Fruit fly (Drosophila melanogaster) whole organism, embryonic: ENCODE results near the gene Nepl12.

Experiments
- Adf1 ChIP-seq: fragments of 200-800 bp; sonication (Bioruptor generic); IDR thresholded peaks from 2 replicates; pipeline ENCODE4 v1.3.6; 2022; ENCODE audit warnings: missing biosample characterization, missing genetic modification characterization
- Asciz ChIP-seq: fragments of 200-800 bp; sonication (Bioruptor generic); optimal IDR thresholded peaks from 2 replicates; lab custom pipeline; 2017; ENCODE audit warnings: missing biosample characterization, mild to moderate bottlenecking, missing genetic modification characterization, missing genetic modification reagents
- Atf3 ChIP-seq: fragments of 200-800 bp; sonication (Bioruptor generic); optimal IDR thresholded peaks from 3 replicates; lab custom pipeline; 2016; ENCODE audit warnings: missing biosample characterization, missing genetic modification characterization
- Bdp1 ChIP-seq: fragments of 200-800 bp; sonication (Bioruptor generic); optimal IDR thresholded peaks from 3 replicates; lab custom pipeline; 2016; ENCODE audit warnings: missing biosample characterization, missing genetic modification characterization
- CG10462 ChIP-seq: fragments of 200-800 bp; sonication (Bioruptor generic); optimal IDR thresholded peaks from 2 replicates; lab custom pipeline; 2016; ENCODE audit warnings: missing biosample characterization, missing genetic modification characterization
- CG10654 ChIP-seq: fragments of 200-800 bp; sonication (Bioruptor generic); optimal IDR thresholded peaks from 2 replicates; lab custom pipeline; 2016; ENCODE audit warnings: missing biosample characterization, missing genetic modification characterization
- CG11398 ChIP-seq: fragments of 200-800 bp; sonication (Bioruptor generic); optimal IDR thresholded peaks from 2 replicates; lab custom pipeline; 2016; ENCODE audit warnings: missing biosample characterization, missing genetic modification characterization
- CG12769 ChIP-seq: fragments of 200-800 bp; sonication (Bioruptor generic); optimal IDR thresholded peaks from 2 replicates; lab custom pipeline; 2019; ENCODE audit warnings: missing biosample characterization, mild to moderate bottlenecking, missing genetic modification characterization, moderate library complexity
- CG14860 ChIP-seq: fragments of 200-800 bp; sonication (Bioruptor generic); IDR thresholded peaks from 3 replicates; pipeline ENCODE4 v1.3.6; 2022; ENCODE audit warnings: missing biosample characterization, missing genetic modification characterization; ENCODE audit not compliant: partially characterized antibody
- CG16815 ChIP-seq: fragments of 200-800 bp; sonication (Bioruptor generic); optimal IDR thresholded peaks from 3 replicates; lab custom pipeline; 2017; ENCODE audit warnings: missing biosample characterization, mild to moderate bottlenecking, missing genetic modification characterization
- CG1792 ChIP-seq: fragments of 200-800 bp; sonication (Bioruptor generic); optimal IDR thresholded peaks from 2 replicates; lab custom pipeline; 2016; ENCODE audit warnings: missing biosample characterization, missing genetic modification characterization
- CG2129 ChIP-seq: fragments of 200-800 bp; sonication (Bioruptor generic); IDR thresholded peaks from 2 replicates; pipeline ENCODE4 v1.3.6; 2022; ENCODE audit warnings: missing biosample characterization, missing genetic modification characterization; ENCODE audit not compliant: partially characterized antibody
- CG34376 ChIP-seq: fragments of 200-800 bp; sonication (Bioruptor generic); optimal IDR thresholded peaks from 2 replicates; lab custom pipeline; 2018; ENCODE audit warnings: missing biosample characterization, mild to moderate bottlenecking, missing genetic modification characterization
- CG3847 ChIP-seq: fragments of 200-800 bp; sonication (Bioruptor generic); IDR thresholded peaks from 2 replicates; pipeline ENCODE4 v1.3.6; 2022; ENCODE audit warnings: missing biosample characterization, missing genetic modification characterization
- CG4328 ChIP-seq: fragments of 200-800 bp; sonication (Bioruptor generic); optimal IDR thresholded peaks from 3 replicates; lab custom pipeline; 2017; ENCODE audit warnings: missing biosample characterization, missing genetic modification reagents, missing genetic modification characterization
- CG4404 ChIP-seq: fragments of 200-800 bp; sonication (Bioruptor generic); IDR thresholded peaks from 2 replicates; pipeline ENCODE4 v1.3.6; 2022; ENCODE audit warnings: missing biosample characterization, missing genetic modification characterization
- CG6854 ChIP-seq: fragments of 200-800 bp; sonication (Bioruptor generic); optimal IDR thresholded peaks from 3 replicates; lab custom pipeline; 2017; ENCODE audit warnings: missing biosample characterization, mild to moderate bottlenecking, missing genetic modification characterization
- CG7786 ChIP-seq: fragments of 200-800 bp; sonication (Bioruptor generic); optimal IDR thresholded peaks from 2 replicates; lab custom pipeline; 2016; ENCODE audit warnings: missing biosample characterization, missing genetic modification characterization
- CG8359 ChIP-seq: fragments of 200-800 bp; sonication (Bioruptor generic); optimal IDR thresholded peaks from 2 replicates; lab custom pipeline; 2017; ENCODE audit warnings: missing biosample characterization, mild to moderate bottlenecking, missing genetic modification characterization, borderline replicate concordance
- CG9876 ChIP-seq: fragments of 200-800 bp; sonication (Bioruptor generic); optimal IDR thresholded peaks from 2 replicates; lab custom pipeline; 2016; ENCODE audit warnings: missing biosample characterization, missing genetic modification characterization
- Elba2 ChIP-seq: fragments of 200-800 bp; sonication (Bioruptor generic); optimal IDR thresholded peaks from 3 replicates; lab custom pipeline; 2016; ENCODE audit warnings: missing biosample characterization, missing genetic modification characterization
- HLH54F ChIP-seq: fragments of 200-800 bp; sonication (Bioruptor generic); optimal IDR thresholded peaks from 3 replicates; lab custom pipeline; 2016; ENCODE audit warnings: missing biosample characterization, missing genetic modification characterization
- Hr3 ChIP-seq: fragments of 200-800 bp; sonication (Bioruptor generic); optimal IDR thresholded peaks from 3 replicates; lab custom pipeline; 2016; ENCODE audit warnings: missing biosample characterization, missing genetic modification characterization
- Hr51 ChIP-seq, 2 experiments: fragments of 200-800 bp; sonication (Bioruptor generic); optimal IDR thresholded peaks; 2 replicates in 1 of 2; 3 replicates in 1 of 2; lab custom pipeline; 2016 to 2018; ENCODE audit warnings: missing biosample characterization in 2 of 2, missing genetic modification characterization in 2 of 2, mild to moderate bottlenecking in 1 of 2, moderate library complexity in 1 of 2
- Lhr ChIP-seq: fragments of 200-800 bp; sonication (Bioruptor generic); optimal IDR thresholded peaks from 3 replicates; lab custom pipeline; 2017; ENCODE audit warnings: mild to moderate bottlenecking, missing biosample characterization, missing genetic modification reagents, missing genetic modification characterization
- Lpt ChIP-seq: fragments of >200 bp; optimal IDR thresholded peaks from 2 replicates; lab custom pipeline; 2018; ENCODE audit warnings: missing biosample characterization, missing genetic modification characterization
- NC2β ChIP-seq: fragments of 200-800 bp; sonication (Bioruptor generic); optimal IDR thresholded peaks from 2 replicates; lab custom pipeline; 2016; ENCODE audit warnings: missing biosample characterization, missing genetic modification characterization
- NK7.1 ChIP-seq: fragments of 200-800 bp; sonication (Bioruptor generic); optimal IDR thresholded peaks from 3 replicates; lab custom pipeline; 2016; ENCODE audit warnings: missing biosample characterization, missing genetic modification characterization
- PHDP ChIP-seq: fragments of 200-800 bp; sonication (Bioruptor generic); optimal IDR thresholded peaks from 3 replicates; lab custom pipeline; 2018; ENCODE audit warnings: missing biosample characterization, mild to moderate bottlenecking, missing genetic modification characterization, moderate library complexity
- Ravus ChIP-seq: fragments of 200-800 bp; sonication (Bioruptor generic); IDR thresholded peaks from 2 replicates; pipeline ENCODE4 v1.3.6; 2022; ENCODE audit warnings: missing biosample characterization, missing genetic modification characterization
- Sin3A ChIP-seq: fragments of >200 bp; optimal IDR thresholded peaks from 2 replicates; lab custom pipeline; 2018
- YL-1 ChIP-seq: fragments of 200-800 bp; sonication (Bioruptor generic); optimal IDR thresholded peaks from 3 replicates; lab custom pipeline; 2017; ENCODE audit warnings: missing biosample characterization, mild to moderate bottlenecking, missing genetic modification characterization
- bsh ChIP-seq, 2 experiments: fragments of 200-800 bp; sonication (Bioruptor generic); optimal IDR thresholded peaks; 2 replicates each; lab custom pipeline; 2017 to 2018; ENCODE audit warnings: mild to moderate bottlenecking in 2 of 2, missing biosample characterization in 2 of 2, missing genetic modification characterization in 2 of 2, moderate library complexity in 1 of 2
- btn ChIP-seq: fragments of 200-800 bp; sonication (Bioruptor generic); optimal IDR thresholded peaks from 2 replicates; lab custom pipeline; 2016; ENCODE audit warnings: missing biosample characterization, missing genetic modification characterization
- chinmo ChIP-seq: fragments of 200-800 bp; sonication (Bioruptor generic); IDR thresholded peaks from 4 replicates; pipeline ENCODE4 v1.3.6; 2022; ENCODE audit warnings: missing biosample characterization, missing genetic modification characterization; ENCODE audit not compliant: partially characterized antibody
- chn ChIP-seq: fragments of 200-800 bp; sonication (Bioruptor generic); optimal IDR thresholded peaks from 2 replicates; lab custom pipeline; 2016; ENCODE audit warnings: missing biosample characterization, missing genetic modification characterization
- ems ChIP-seq: fragments of 200-800 bp; sonication (Bioruptor generic); optimal IDR thresholded peaks from 3 replicates; lab custom pipeline; 2016; ENCODE audit warnings: missing biosample characterization, missing genetic modification characterization
- ftz-f1 ChIP-seq: fragments of 200-800 bp; sonication (Bioruptor generic); optimal IDR thresholded peaks from 2 replicates; lab custom pipeline; 2016; ENCODE audit warnings: missing biosample characterization, missing genetic modification characterization
- gcm2 ChIP-seq: fragments of 200-800 bp; sonication (Bioruptor generic); optimal IDR thresholded peaks from 2 replicates; lab custom pipeline; 2016; ENCODE audit warnings: missing biosample characterization, missing genetic modification characterization
- gfzf ChIP-seq: fragments of 200-800 bp; sonication (Bioruptor generic); optimal IDR thresholded peaks from 2 replicates; lab custom pipeline; 2016; ENCODE audit warnings: missing biosample characterization, mild to moderate bottlenecking, missing genetic modification characterization, moderate library complexity
- gt ChIP-seq: fragments of 200-800 bp; sonication (Bioruptor generic); IDR thresholded peaks from 2 replicates; pipeline ENCODE4 v1.3.6; 2022; ENCODE audit warnings: missing biosample characterization, missing genetic modification characterization
- nerfin-1 ChIP-seq: fragments of 200-800 bp; sonication (Bioruptor generic); optimal IDR thresholded peaks from 3 replicates; lab custom pipeline; 2019; ENCODE audit warnings: missing biosample characterization, mild to moderate bottlenecking, missing genetic modification characterization, moderate library complexity
- p53 ChIP-seq: fragments of 200-800 bp; sonication (Bioruptor generic); optimal IDR thresholded peaks from 2 replicates; lab custom pipeline; 2016; ENCODE audit warnings: missing biosample characterization, missing genetic modification characterization
- pfk ChIP-seq: fragments of 200-800 bp; sonication (Bioruptor generic); optimal IDR thresholded peaks from 2 replicates; lab custom pipeline; 2018; ENCODE audit warnings: missing biosample characterization, mild to moderate bottlenecking, missing genetic modification characterization, moderate library complexity
- phol ChIP-seq: fragments of 200-800 bp; sonication (Bioruptor generic); optimal IDR thresholded peaks from 3 replicates; lab custom pipeline; 2018; ENCODE audit warnings: missing biosample characterization, mild to moderate bottlenecking, missing genetic modification characterization, moderate library complexity
- pnt ChIP-seq: fragments of 200-800 bp; sonication (Bioruptor generic); optimal IDR thresholded peaks from 3 replicates; lab custom pipeline; 2016; ENCODE audit warnings: missing biosample characterization, missing genetic modification characterization
- schlank ChIP-seq: fragments of 200-800 bp; sonication (Bioruptor generic); optimal IDR thresholded peaks from 2 replicates; lab custom pipeline; 2018; ENCODE audit warnings: missing biosample characterization, mild to moderate bottlenecking, missing genetic modification characterization
- sna ChIP-seq: fragments of 200-800 bp; sonication (Bioruptor generic); IDR thresholded peaks from 2 replicates; pipeline ENCODE4 v1.3.6; 2022; ENCODE audit warnings: missing biosample characterization, missing genetic modification characterization; ENCODE audit not compliant: partially characterized antibody
- tin ChIP-seq: fragments of 200-800 bp; sonication (Bioruptor generic); optimal IDR thresholded peaks from 3 replicates; lab custom pipeline; 2016; ENCODE audit warnings: missing biosample characterization, missing genetic modification characterization
- trh ChIP-seq: fragments of 200-800 bp; sonication (Bioruptor generic); optimal IDR thresholded peaks from 2 replicates; lab custom pipeline; 2016; ENCODE audit warnings: missing biosample characterization, missing genetic modification characterization
- zen ChIP-seq: fragments of 200-800 bp; sonication (Bioruptor generic); optimal IDR thresholded peaks from 3 replicates; lab custom pipeline; 2018; ENCODE audit warnings: missing biosample characterization, mild to moderate bottlenecking, missing genetic modification characterization, moderate library complexity

Gene Nepl12

dm6 chr3R:9710886-9711285, 35.6 kb downstream of the Nepl12 start, which contains the start of the genes trbd and dmt (continued):
- TF ChIP-seq CG4404 (GFP tag; lab: Robert Waterston, UW), result no peak
- peak; percentile 93 for TF ChIP-seq YL-1
- peak; percentile 75 for TF ChIP-seq chn
- TF ChIP-seq CG8359, result no peak
- no peak for TF ChIP-seq sna (GFP tag; lab: Robert Waterston, UW)
- peak; percentile 89 for TF ChIP-seq Lhr (GFP tag; lab: Kevin White, UChicago)
- peak; percentile 97 for TF ChIP-seq ftz-f1 (GFP tag; lab: Kevin White, UChicago)
- TF ChIP-seq zen (tag; lab: Kevin White, UChicago), result peak; percentile 69
- peak; percentile 74 for TF ChIP-seq HLH54F
- no peak for TF ChIP-seq trh (GFP tag; lab: Kevin White, UChicago)
- no peak for TF ChIP-seq Adf1 (GFP tag; lab: Robert Waterston, UW)
- TF ChIP-seq gcm2 (GFP tag; lab: Kevin White, UChicago), result peak; percentile 21
- no peak for TF ChIP-seq chinmo (GFP tag; lab: Robert Waterston, UW)
- peak; percentile 38 for TF ChIP-seq NK7.1
- TF ChIP-seq pfk (GFP tag; lab: Kevin White, UChicago), result no peak
- TF ChIP-seq CG3847 (GFP tag; lab: Robert Waterston, UW), result no peak
- TF ChIP-seq Asciz (GFP tag; lab: Kevin White, UChicago), result no peak
- peak; percentile 69 for TF ChIP-seq CG1792
- TF ChIP-seq Sin3A (lab: Kevin White, UChicago), result peak; percentile 89
- peak; percentile 52 for TF ChIP-seq tin
- no peak for TF ChIP-seq Lpt (GFP tag; lab: Kevin White, UChicago)
- TF ChIP-seq CG14860 (GFP tag; lab: Robert Waterston, UW), result no peak
- TF ChIP-seq Hr3 (GFP tag; lab: Kevin White, UChicago), result peak; percentile 25
- TF ChIP-seq p53 (GFP tag; lab: Kevin White, UChicago), result peak; percentile 78
- peak; percentile 62 for TF ChIP-seq CG7786 (GFP tag; lab: Kevin White, UChicago)
- peak; percentile 79 for TF ChIP-seq NC2β (GFP tag; lab: Kevin White, UChicago)
- no peak for TF ChIP-seq Ravus
- peak; percentile 2 for TF ChIP-seq schlank (tag; lab: Kevin White, UChicago)
- no peak for TF ChIP-seq gt
- TF ChIP-seq CG11398 (GFP tag; lab: Kevin White, UChicago), result peak; percentile 50
- TF ChIP-seq Atf3, result peak; percentile 50
- TF ChIP-seq btn (GFP tag; lab: Kevin White, UChicago), result peak; percentile 19
- TF ChIP-seq CG9876 (GFP tag; lab: Kevin White, UChicago), result peak; percentile 76
- peak; percentile 99 for TF ChIP-seq phol
- TF ChIP-seq CG2129 (GFP tag; lab: Robert Waterston, UW), result no peak
- TF ChIP-seq Hr51 (GFP tag; optimal IDR thresholded peaks at IDR 0.05; lab: Kevin White, UChicago), result peak in 1 of 2 experiments; percentile 74
- peak; percentile 29 for TF ChIP-seq pnt (GFP tag; lab: Kevin White, UChicago)
- peak; percentile 51 for TF ChIP-seq CG34376 (GFP tag; lab: Kevin White, UChicago)
- TF ChIP-seq CG6854 (GFP tag; lab: Kevin White, UChicago), result no peak
- TF ChIP-seq CG12769 (tag; lab: Kevin White, UChicago), result no peak
- peak; percentile 11 for TF ChIP-seq CG10462 (GFP tag; lab: Kevin White, UChicago)
- peak; percentile 26 for TF ChIP-seq ems (GFP tag; lab: Kevin White, UChicago)
- TF ChIP-seq PHDP (tag; lab: Kevin White, UChicago), result no peak
- peak; percentile 55 for TF ChIP-seq Bdp1 (GFP tag; lab: Kevin White, UChicago)
- peak; percentile 99 for TF ChIP-seq gfzf (GFP tag; lab: Kevin White, UChicago)
- no peak for TF ChIP-seq CG4328 (GFP tag; lab: Kevin White, UChicago)
- TF ChIP-seq CG16815 (GFP tag; lab: Kevin White, UChicago), result peak; percentile 12
- TF ChIP-seq nerfin-1, result no peak
- peak; percentile 72 for TF ChIP-seq Elba2 (GFP tag; lab: Kevin White, UChicago)
- TF ChIP-seq bsh (GFP tag; optimal IDR thresholded peaks at IDR 0.05; lab: Kevin White, UChicago), result no peak
- TF ChIP-seq CG10654 (GFP tag; lab: Kevin White, UChicago), result peak; percentile 55
